Worm (Caenorhabditis elegans) whole organism, young adult: Measurements from ENCODE around the gene C06C3.10.

ENCODE experiments used
- F39B2.1 ChIP-seq: fragments of 200-800 bp; sonication (Bioruptor generic); IDR thresholded peaks from 2 replicates; pipeline ENCODE4 v1.3.6; 2022; ENCODE audit warnings: missing genetic modification reagents, missing genetic modification characterization, missing compliant biosample characterization
- hmg-1.2 ChIP-seq: fragments of 200-800 bp; sonication (Bioruptor generic); IDR thresholded peaks from 2 replicates; pipeline ENCODE4 v1.3.6; 2022; ENCODE audit warnings: missing genetic modification reagents, missing genetic modification characterization, missing compliant biosample characterization
- snpc-1.3 ChIP-seq: sonication (generic microtip); optimal IDR thresholded peaks from 2 replicates; lab custom pipeline; 2017; ENCODE audit warnings: missing genetic modification characterization, mild to moderate bottlenecking, missing compliant biosample characterization, antibody characterized with exemption, moderate library complexity, missing genotype, missing genetic modification reagents; ENCODE audit not compliant: insufficient read depth

C06C3.10 gene

ce11 chrII:9329474-9329873 is 47.6 kb downstream of the C06C3.10 start, which contains the start of gene wbp-2:
wbp-2 (plus strand) TSS chrII:9329774.
- TF ChIP-seq snpc-1.3 (tag; lab: Kevin White, UChicago) (no peak), F39B2.1 (no peak), hmg-1.2 (GFP tag; lab: Robert Waterston, UW) (0 out of 2 replicates have a peak, but pooled peaks have one; percentile 7)
- TF ChIP-seq, all 124 proteins: peak for 1
